Worm (Caenorhabditis elegans): ENCODE measurements around the gene F08D12.7.

- TF ChIP-seq ceh-13 (GFP tag; optimal IDR thresholded peaks at IDR 0.05) = no peak
- no peak for TF ChIP-seq ama-1 (optimal IDR thresholded peaks at IDR 0.05)
- no peak for TF ChIP-seq tra-4 (tag; optimal IDR thresholded peaks at IDR 0.05)
- no peak for TF ChIP-seq sea-1 (GFP tag; conservative IDR thresholded peaks at IDR 0.05)
- no peak for TF ChIP-seq hmg-4 (GFP tag; optimal IDR thresholded peaks at IDR 0.05)
These were observed 11.9 kb upstream of the F08D12.7 start for ce11 chrII:2780804-2781203.
